Worm (Caenorhabditis elegans): ENCODE results near the gene Y82E9BR.9.

Gene Y82E9BR.9

ce11 chrIII:1347539-1347938 is 12.0 kb downstream of the Y82E9BR.9 start, which contains the start of gene Y82E9BL.5:
TSS of gene Y82E9BL.5 (minus strand) at chrIII:1347639.
- no peak for TF ChIP-seq lin-13 (GFP tag; optimal IDR thresholded peaks at IDR 0.05)
- no peak for TF ChIP-seq nhr-12 (tag; optimal IDR thresholded peaks at IDR 0.05)
- TF ChIP-seq R02D3.7 (tag; optimal IDR thresholded peaks at IDR 0.05) = no peak
- no peak for TF ChIP-seq nhr-77 (tag; optimal IDR thresholded peaks at IDR 0.05)
- TF ChIP-seq gmeb-1 (tag; optimal IDR thresholded peaks at IDR 0.05) = no peak
- TF ChIP-seq alr-1 (tag; optimal IDR thresholded peaks at IDR 0.05) = no peak

ce11 chrIII:1347003-1347402 is 12.6 kb downstream of the Y82E9BR.9 start:
- TF ChIP-seq nhr-11 (tag; optimal IDR thresholded peaks at IDR 0.05) = no peak
- no peak for TF ChIP-seq F13H6.1 (tag; optimal IDR thresholded peaks at IDR 0.05)
- TF ChIP-seq gmeb-1 (tag; optimal IDR thresholded peaks at IDR 0.05) = no peak
- no peak for TF ChIP-seq ztf-11 (tag; optimal IDR thresholded peaks at IDR 0.05)
- TF ChIP-seq sem-4 (tag; optimal IDR thresholded peaks at IDR 0.05) = no peak
- TF ChIP-seq crh-2 (tag; optimal IDR thresholded peaks at IDR 0.05) = no peak
- no peak for TF ChIP-seq aly-2 (tag; optimal IDR thresholded peaks at IDR 0.05)
- TF ChIP-seq C34F6.9 (tag; optimal IDR thresholded peaks at IDR 0.05) = no peak
- no peak for TF ChIP-seq dmd-4 (tag; optimal IDR thresholded peaks at IDR 0.05)

ce11 chrIII:1345694-1346093 is 13.9 kb downstream of the Y82E9BR.9 start, which contains the start of gene Y82E9BL.6:
TSS of gene Y82E9BL.6 (minus strand) at chrIII:1345794.
- TF ChIP-seq nhr-23 (tag; optimal IDR thresholded peaks at IDR 0.05) (no peak), mdl-1 (tag; optimal IDR thresholded peaks at IDR 0.05) (no peak), fos-1 (tag; optimal IDR thresholded peaks at IDR 0.05) (no peak), skn-1 (tag; optimal IDR thresholded peaks at IDR 0.05) (no peak), ceh-82 (tag; optimal IDR thresholded peaks at IDR 0.05) (no peak), nhr-10 (tag; optimal IDR thresholded peaks at IDR 0.05) (no peak), lin-39 (tag; optimal IDR thresholded peaks at IDR 0.05) (no peak), unc-55 (GFP tag; optimal IDR thresholded peaks at IDR 0.05) (no peak), sma-3 (GFP tag; optimal IDR thresholded peaks at IDR 0.05) (no peak), nhr-12 (tag; optimal IDR thresholded peaks at IDR 0.05) (no peak), C34F6.9 (tag; optimal IDR thresholded peaks at IDR 0.05) (no peak), crh-2 (tag; optimal IDR thresholded peaks at IDR 0.05) (no peak), elt-1 (tag; optimal IDR thresholded peaks at IDR 0.05) (no peak), R02D3.7 (tag; optimal IDR thresholded peaks at IDR 0.05) (no peak), lin-13 (GFP tag; optimal IDR thresholded peaks at IDR 0.05) (no peak), mbf-1 (tag; optimal IDR thresholded peaks at IDR 0.05) (no peak), snpc-4 (tag; optimal IDR thresholded peaks at IDR 0.05) (no peak), blmp-1 (tag; optimal IDR thresholded peaks at IDR 0.05; ENCODE audit: insufficient read depth) (no peak), ZK546.5 (tag; optimal IDR thresholded peaks at IDR 0.05) (no peak), nhr-21 (tag; optimal IDR thresholded peaks at IDR 0.05) (no peak)

- TF ChIP-seq nhr-25 (tag; optimal IDR thresholded peaks at IDR 0.05) (no peak), unc-39 (tag; optimal IDR thresholded peaks at IDR 0.05) (no peak), aly-2 (tag; optimal IDR thresholded peaks at IDR 0.05) (no peak), lin-13 (GFP tag; optimal IDR thresholded peaks at IDR 0.05) (no peak), nhr-129 (tag; optimal IDR thresholded peaks at IDR 0.05) (no peak), zag-1 (tag; optimal IDR thresholded peaks at IDR 0.05) (no peak), Y55F3AM.14 (GFP tag; optimal IDR thresholded peaks at IDR 0.05) (no peak), nhr-23 (tag; optimal IDR thresholded peaks at IDR 0.05) (no peak), F13H6.1 (tag; optimal IDR thresholded peaks at IDR 0.05) (no peak)
Observed at ce11 chrIII:1342919-1343419, 16.6 kb downstream of the Y82E9BR.9 start, which contains the start of gene fbxa-27. TSS of gene fbxa-27 (plus strand) at chrIII:1342969.

ce11 chrIII:1342488-1342887 is 17.1 kb downstream of the Y82E9BR.9 start, which contains the start of gene fbxa-26:
TSS of gene fbxa-26 (minus strand) at chrIII:1342522.
- TF ChIP-seq fos-1 (tag; optimal IDR thresholded peaks at IDR 0.05) (peak; percentile 48), lsy-2 (tag; optimal IDR thresholded peaks at IDR 0.05) (no peak), elt-1 (tag; optimal IDR thresholded peaks at IDR 0.05) (no peak)
